Worm (Caenorhabditis elegans): ENCODE data around the gene twk-39.
A peak's percentile ranks its signal among the peaks of the same experiment; 100 is the strongest.

The twk-39 gene

ce11 chrIII:11834783-11835182 is 39.2 kb downstream of the twk-39 start (continued):
- no peak for TF ChIP-seq nhr-28 (tag; optimal IDR thresholded peaks at IDR 0.05)
- no peak for TF ChIP-seq ztf-4 (tag; optimal IDR thresholded peaks at IDR 0.05)
- peak; percentile 18 for TF ChIP-seq hmg-11 (tag; optimal IDR thresholded peaks at IDR 0.05)
- TF ChIP-seq ceh-82 (tag; optimal IDR thresholded peaks at IDR 0.05) = no peak
- TF ChIP-seq unc-62 (GFP tag; optimal IDR thresholded peaks at IDR 0.05) = no peak

- TF ChIP-seq nfya-1 (tag; optimal IDR thresholded peaks at IDR 0.05; ENCODE audit: insufficient read depth) (peak; percentile 51), egl-5 (tag; optimal IDR thresholded peaks at IDR 0.05) (peak; percentile 13), pha-4 (tag; optimal IDR thresholded peaks at IDR 0.05) (peak; percentile 7), nhr-77 (tag; optimal IDR thresholded peaks at IDR 0.05) (no peak)
Measured at ce11 chrIII:11836054-11836453, 40.5 kb downstream of the twk-39 start.

ce11 chrIII:11836734-11837133 is 41.2 kb downstream of the twk-39 start:
- TF ChIP-seq nhr-25 (tag; optimal IDR thresholded peaks at IDR 0.05) = no peak
- TF ChIP-seq nfya-1 (tag; optimal IDR thresholded peaks at IDR 0.05; ENCODE audit: insufficient read depth) = peak; percentile 21
- no peak for TF ChIP-seq unc-62 (GFP tag; optimal IDR thresholded peaks at IDR 0.05)
- TF ChIP-seq hmg-11 (tag; optimal IDR thresholded peaks at IDR 0.05) = peak; percentile 8
- peak; percentile 92 for TF ChIP-seq skn-1 (tag; optimal IDR thresholded peaks at IDR 0.05)

ce11 chrIII:11841728-11842127 is 46.2 kb downstream of the twk-39 start:
- TF ChIP-seq ztf-4 (tag; optimal IDR thresholded peaks at IDR 0.05) (no peak), fos-1 (tag; optimal IDR thresholded peaks at IDR 0.05) (no peak), lsy-12 (tag; optimal IDR thresholded peaks at IDR 0.05) (no peak), nhr-77 (tag; optimal IDR thresholded peaks at IDR 0.05) (no peak), nhr-25 (tag; optimal IDR thresholded peaks at IDR 0.05) (no peak), snpc-4 (tag; optimal IDR thresholded peaks at IDR 0.05) (no peak), nhr-67 (tag; optimal IDR thresholded peaks at IDR 0.05) (no peak), nhr-28 (tag; optimal IDR thresholded peaks at IDR 0.05) (no peak), nhr-43 (tag; optimal IDR thresholded peaks at IDR 0.05; ENCODE audit: poor library complexity, severe bottlenecking) (no peak)

- TF ChIP-seq aly-2 (tag; optimal IDR thresholded peaks at IDR 0.05) = no peak
- no peak for TF ChIP-seq ceh-82 (tag; optimal IDR thresholded peaks at IDR 0.05)
- TF ChIP-seq unc-62 (GFP tag; optimal IDR thresholded peaks at IDR 0.05) = no peak
Measured at ce11 chrIII:11843007-11843406, 47.5 kb downstream of the twk-39 start.

ce11 chrIII:11846365-11846764 is 50.8 kb downstream of the twk-39 start, which contains the start of gene ntl-3:
Gene ntl-3, minus strand, starts transcription at chrIII:11846465.
- TF ChIP-seq lsy-12 (tag; optimal IDR thresholded peaks at IDR 0.05) = no peak
- TF ChIP-seq zag-1 (tag; optimal IDR thresholded peaks at IDR 0.05) = no peak
- no peak for TF ChIP-seq ZK546.5 (tag; optimal IDR thresholded peaks at IDR 0.05)
- no peak for TF ChIP-seq egl-27 (tag; optimal IDR thresholded peaks at IDR 0.05)
- TF ChIP-seq nhr-28 (tag; optimal IDR thresholded peaks at IDR 0.05) = no peak
- no peak for TF ChIP-seq nhr-237 (tag; optimal IDR thresholded peaks at IDR 0.05)
- TF ChIP-seq lin-39 (tag; optimal IDR thresholded peaks at IDR 0.05) = no peak
- TF ChIP-seq nhr-43 (tag; optimal IDR thresholded peaks at IDR 0.05; ENCODE audit: poor library complexity, severe bottlenecking) = no peak
- no peak for TF ChIP-seq elt-3 (tag; optimal IDR thresholded peaks at IDR 0.05)
- no peak for TF ChIP-seq mdl-1 (tag; optimal IDR thresholded peaks at IDR 0.05)
- no peak for TF ChIP-seq ama-1 (optimal IDR thresholded peaks at IDR 0.05)
- TF ChIP-seq nhr-23 (tag; optimal IDR thresholded peaks at IDR 0.05) = no peak

ce11 chrIII:11847014-11847413 is 51.5 kb downstream of the twk-39 start:
- TF ChIP-seq nhr-11 (tag; optimal IDR thresholded peaks at IDR 0.05) = no peak
- no peak for TF ChIP-seq sea-2 (GFP tag; optimal IDR thresholded peaks at IDR 0.05)
- TF ChIP-seq tbx-2 (tag; optimal IDR thresholded peaks at IDR 0.05) = no peak
- no peak for TF ChIP-seq daf-12 (tag; optimal IDR thresholded peaks at IDR 0.05)
- peak; percentile 45 for TF ChIP-seq nfya-1 (tag; optimal IDR thresholded peaks at IDR 0.05; ENCODE audit: insufficient read depth)
- TF ChIP-seq ceh-28 (tag; optimal IDR thresholded peaks at IDR 0.05) = peak; percentile 61

All from whole organism, L3 larva.